Worm (Caenorhabditis elegans): ENCODE results near the gene F55G7.5.

F55G7.5 gene

ce11 chrX:11920723-11921283, 17.9 kb downstream of the F55G7.5 start, which contains the start of gene Y62H9A.14:
Gene Y62H9A.14, plus strand, starts transcription at chrX:11921233.
- no peak for TF ChIP-seq unc-62 (GFP tag; optimal IDR thresholded peaks at IDR 0.05)

- no peak for TF ChIP-seq unc-62 (GFP tag; optimal IDR thresholded peaks at IDR 0.05)
These were observed 20.7 kb downstream of the F55G7.5 start, which contains the start of gene Y62H9A.16 for ce11 chrX:11917994-11918393. Gene Y62H9A.16, plus strand, starts transcription at chrX:11918294.

ce11 chrX:11916705-11917104, 22.0 kb downstream of the F55G7.5 start, which contains the start of gene Y62H9A.13:
Gene Y62H9A.13, plus strand, starts transcription at chrX:11917005.
- no peak for TF ChIP-seq unc-62 (GFP tag; optimal IDR thresholded peaks at IDR 0.05)

- TF ChIP-seq unc-62 (GFP tag; optimal IDR thresholded peaks at IDR 0.05), result no peak
These were observed 24.9 kb downstream of the F55G7.5 start, which contains the start of gene Y62H9A.12 for ce11 chrX:11913824-11914223. Gene Y62H9A.12, plus strand, starts transcription at chrX:11914124.

ce11 chrX:11910046-11910445, 28.7 kb downstream of the F55G7.5 start, which contains the start of gene Y62H9A.15:
Gene Y62H9A.15, minus strand, starts transcription at chrX:11910145.
- TF ChIP-seq unc-62 (GFP tag; optimal IDR thresholded peaks at IDR 0.05), result no peak

- no peak for TF ChIP-seq unc-62 (GFP tag; optimal IDR thresholded peaks at IDR 0.05)
These were observed 29.6 kb downstream of the F55G7.5 start for ce11 chrX:11909168-11909567.

ce11 chrX:11908226-11908625, 30.5 kb downstream of the F55G7.5 start:
- TF ChIP-seq unc-62 (GFP tag; optimal IDR thresholded peaks at IDR 0.05), result no peak

- TF ChIP-seq unc-62 (GFP tag; optimal IDR thresholded peaks at IDR 0.05), result no peak
These were observed 31.5 kb downstream of the F55G7.5 start, which contains the start of gene Y62H9A.11 for ce11 chrX:11907263-11907662. Gene Y62H9A.11, minus strand, starts transcription at chrX:11907363.

- no peak for TF ChIP-seq unc-62 (GFP tag; optimal IDR thresholded peaks at IDR 0.05)
These were observed 32.1 kb downstream of the F55G7.5 start for ce11 chrX:11906626-11907025.

ce11 chrX:11902661-11903060, 36.1 kb downstream of the F55G7.5 start, which contains the start of gene Y62H9A.10:
Gene Y62H9A.10, minus strand, starts transcription at chrX:11902761.
- no peak for TF ChIP-seq unc-62 (GFP tag; optimal IDR thresholded peaks at IDR 0.05)

ce11 chrX:11899031-11899430, 39.7 kb downstream of the F55G7.5 start:
- no peak for TF ChIP-seq unc-62 (GFP tag; optimal IDR thresholded peaks at IDR 0.05)

ce11 chrX:11898040-11898439, 40.7 kb downstream of the F55G7.5 start, which contains the start of gene Y62H9A.9:
Gene Y62H9A.9, minus strand, starts transcription at chrX:11898140.
- no peak for TF ChIP-seq unc-62 (GFP tag; optimal IDR thresholded peaks at IDR 0.05)

- TF ChIP-seq unc-62 (GFP tag; optimal IDR thresholded peaks at IDR 0.05), result no peak
These were observed 42.0 kb downstream of the F55G7.5 start for ce11 chrX:11896708-11897107.

- no peak for TF ChIP-seq unc-62 (GFP tag; optimal IDR thresholded peaks at IDR 0.05)
These were observed 46.4 kb downstream of the F55G7.5 start, which contains the start of gene Y62H9A.8 for ce11 chrX:11892328-11892727. Gene Y62H9A.8, minus strand, starts transcription at chrX:11892428.

Measured in whole organism, dauer.